Fruit fly (Drosophila melanogaster) whole organism, embryonic: ENCODE data around the gene CG9240.
A peak's percentile ranks its signal among the peaks of the same experiment; 100 is the strongest.

Experiments used
- Abd-B ChIP-seq: fragments of 200-800 bp; sonication (Bioruptor generic); optimal IDR thresholded peaks from 2 replicates; lab custom pipeline; 2018; ENCODE audit warnings: missing biosample characterization, mild to moderate bottlenecking, missing genetic modification characterization, moderate library complexity
- CG10654 ChIP-seq: fragments of 200-800 bp; sonication (Bioruptor generic); optimal IDR thresholded peaks from 2 replicates; lab custom pipeline; 2016; ENCODE audit warnings: missing biosample characterization, missing genetic modification characterization
- CG11085 ChIP-seq: fragments of 200-800 bp; sonication (Bioruptor generic); IDR thresholded peaks from 2 replicates; pipeline ENCODE4 v1.3.6; 2022; ENCODE audit warnings: missing biosample characterization, missing genetic modification characterization
- CG11723 ChIP-seq: fragments of 200-800 bp; sonication (Bioruptor generic); optimal IDR thresholded peaks from 2 replicates; lab custom pipeline; 2017; ENCODE audit warnings: missing biosample characterization, mild to moderate bottlenecking, missing genetic modification characterization
- CG12104 ChIP-seq: fragments of 200-800 bp; sonication (Bioruptor generic); optimal IDR thresholded peaks from 3 replicates; lab custom pipeline; 2016; ENCODE audit warnings: missing biosample characterization, missing genetic modification characterization
- CG14667 ChIP-seq: fragments of 200-800 bp; sonication (Bioruptor generic); IDR thresholded peaks from 2 replicates; pipeline ENCODE4 v1.3.6; 2022; ENCODE audit warnings: missing biosample characterization, missing genetic modification characterization
- CG1832 ChIP-seq: fragments of 200-800 bp; sonication (Bioruptor generic); optimal IDR thresholded peaks from 2 replicates; lab custom pipeline; 2017; ENCODE audit warnings: missing biosample characterization, mild to moderate bottlenecking, missing genetic modification characterization, inconsistent platforms
- CG2116 ChIP-seq: fragments of 200-800 bp; sonication (Bioruptor generic); optimal IDR thresholded peaks from 3 replicates; lab custom pipeline; 2018; ENCODE audit warnings: missing biosample characterization, mild to moderate bottlenecking, missing genetic modification characterization
- CG2202 ChIP-seq: fragments of 200-800 bp; sonication (Bioruptor generic); optimal IDR thresholded peaks from 2 replicates; lab custom pipeline; 2018; ENCODE audit warnings: missing biosample characterization, mild to moderate bottlenecking, missing genetic modification characterization
- CG3407 ChIP-seq: fragments of 200-800 bp; sonication (Bioruptor generic); optimal IDR thresholded peaks from 2 replicates; lab custom pipeline; 2018; ENCODE audit warnings: missing biosample characterization, mild to moderate bottlenecking, missing genetic modification characterization
- CG4424 ChIP-seq: fragments of 200-800 bp; sonication (Bioruptor generic); optimal IDR thresholded peaks from 3 replicates; lab custom pipeline; 2016; ENCODE audit warnings: missing biosample characterization, missing genetic modification characterization
- CG6254 ChIP-seq: fragments of 200-800 bp; sonication (Bioruptor generic); optimal IDR thresholded peaks from 3 replicates; lab custom pipeline; 2017; ENCODE audit warnings: mild to moderate bottlenecking, missing biosample characterization, missing genetic modification reagents, missing genetic modification characterization
- CG6689 ChIP-seq: fragments of 200-800 bp; sonication (Bioruptor generic); IDR thresholded peaks from 2 replicates; pipeline ENCODE4 v1.3.6; 2022; ENCODE audit warnings: missing biosample characterization, missing genetic modification characterization
- CG6813 ChIP-seq: fragments of 200-800 bp; sonication (Bioruptor generic); optimal IDR thresholded peaks from 2 replicates; lab custom pipeline; 2017; ENCODE audit warnings: missing biosample characterization, missing genetic modification characterization, mild to moderate bottlenecking, moderate library complexity, missing genetic modification reagents
- CG7372 ChIP-seq: fragments of 200-800 bp; sonication (Bioruptor generic); IDR thresholded peaks from 2 replicates; pipeline ENCODE4 v1.3.6; 2022; ENCODE audit warnings: missing biosample characterization, missing genetic modification characterization
- CG7928 ChIP-seq: fragments of 200-800 bp; sonication (Bioruptor generic); optimal IDR thresholded peaks from 2 replicates; lab custom pipeline; 2017; ENCODE audit warnings: missing biosample characterization, mild to moderate bottlenecking, missing genetic modification characterization
- CG8281 ChIP-seq: fragments of 200-800 bp; sonication (Bioruptor generic); optimal IDR thresholded peaks from 2 replicates; lab custom pipeline; 2018; ENCODE audit warnings: missing biosample characterization, mild to moderate bottlenecking, missing genetic modification characterization, moderate library complexity
- CG8944 ChIP-seq: fragments of 200-800 bp; sonication (Bioruptor generic); optimal IDR thresholded peaks from 3 replicates; lab custom pipeline; 2016; ENCODE audit warnings: missing biosample characterization, missing genetic modification characterization
- CG9609 ChIP-seq: fragments of 200-800 bp; sonication (Bioruptor generic); optimal IDR thresholded peaks from 3 replicates; lab custom pipeline; 2016; ENCODE audit warnings: missing biosample characterization, missing genetic modification characterization
- CG9817 ChIP-seq: fragments of 200-800 bp; sonication (Bioruptor generic); optimal IDR thresholded peaks from 2 replicates; lab custom pipeline; 2018; ENCODE audit warnings: missing biosample characterization, mild to moderate bottlenecking, missing genetic modification characterization, moderate library complexity
- Ets65A ChIP-seq: fragments of 200-800 bp; sonication (Bioruptor generic); peaks from one replicate; lab custom pipeline; 2016; ENCODE audit warnings: missing biosample characterization, missing genetic modification characterization
- Mad ChIP-seq: fragments of 200-800 bp; sonication (Bioruptor generic); optimal IDR thresholded peaks from 2 replicates; lab custom pipeline; 2016; ENCODE audit warnings: missing biosample characterization, missing genetic modification characterization
- Neu2 ChIP-seq: fragments of 200-800 bp; sonication (Bioruptor generic); optimal IDR thresholded peaks from 3 replicates; lab custom pipeline; 2016; ENCODE audit warnings: missing biosample characterization, missing genetic modification characterization, borderline replicate concordance
- PHDP ChIP-seq: fragments of 200-800 bp; sonication (Bioruptor generic); optimal IDR thresholded peaks from 3 replicates; lab custom pipeline; 2018; ENCODE audit warnings: missing biosample characterization, mild to moderate bottlenecking, missing genetic modification characterization, moderate library complexity
- Rx ChIP-seq: fragments of 200-800 bp; sonication (Bioruptor generic); IDR thresholded peaks from 2 replicates; pipeline ENCODE4 v1.3.6; 2022; ENCODE audit warnings: missing biosample characterization, missing genetic modification characterization
- Taf1 ChIP-seq: fragments of 200-800 bp; sonication (Bioruptor generic); IDR thresholded peaks from 2 replicates; pipeline ENCODE4 v1.3.6; 2022; ENCODE audit warnings: missing biosample characterization, missing genetic modification characterization
- cad ChIP-seq: fragments of >200 bp; optimal IDR thresholded peaks from 2 replicates; lab custom pipeline; 2017; ENCODE audit warnings: missing biosample characterization, missing genetic modification characterization
- cato ChIP-seq: fragments of 200-800 bp; sonication (Bioruptor generic); optimal IDR thresholded peaks from 2 replicates; lab custom pipeline; 2016; ENCODE audit warnings: missing biosample characterization, missing genetic modification characterization, borderline replicate concordance
- chif ChIP-seq, 2 experiments: fragments of 200-800 bp; sonication (Bioruptor generic); optimal IDR thresholded peaks; 3 replicates each; lab custom pipeline; 2016; ENCODE audit warnings: missing biosample characterization in 2 of 2, missing genetic modification characterization in 2 of 2
- crc ChIP-seq: fragments of 200-800 bp; sonication (Bioruptor generic); optimal IDR thresholded peaks from 2 replicates; lab custom pipeline; 2016; ENCODE audit warnings: missing biosample characterization, missing genetic modification characterization
- dysf ChIP-seq: fragments of 200-800 bp; sonication (Bioruptor generic); IDR thresholded peaks from 3 replicates; pipeline ENCODE4 v1.3.6; 2022; ENCODE audit warnings: missing biosample characterization, missing genetic modification characterization
- emc ChIP-seq: fragments of 200-800 bp; sonication (Bioruptor generic); optimal IDR thresholded peaks from 2 replicates; lab custom pipeline; 2016; ENCODE audit warnings: missing biosample characterization, missing genetic modification characterization
- fd96Cb ChIP-seq: fragments of 200-800 bp; sonication (Bioruptor generic); optimal IDR thresholded peaks from 2 replicates; lab custom pipeline; 2018; ENCODE audit warnings: missing biosample characterization, mild to moderate bottlenecking, missing genetic modification characterization, moderate library complexity
- gcm2 ChIP-seq: fragments of 200-800 bp; sonication (Bioruptor generic); optimal IDR thresholded peaks from 2 replicates; lab custom pipeline; 2016; ENCODE audit warnings: missing biosample characterization, missing genetic modification characterization
- gsb-n ChIP-seq: fragments of 200-800 bp; sonication (Bioruptor generic); optimal IDR thresholded peaks from 3 replicates; lab custom pipeline; 2018; ENCODE audit warnings: missing biosample characterization, mild to moderate bottlenecking, missing genetic modification characterization
- kah ChIP-seq: fragments of 200-800 bp; sonication (Bioruptor generic); optimal IDR thresholded peaks from 2 replicates; lab custom pipeline; 2018; ENCODE audit warnings: missing biosample characterization, mild to moderate bottlenecking, missing genetic modification characterization
- lbe ChIP-seq: fragments of 200-800 bp; sonication (Bioruptor generic); optimal IDR thresholded peaks from 2 replicates; lab custom pipeline; 2016; ENCODE audit warnings: missing biosample characterization, mild to moderate bottlenecking, missing genetic modification characterization
- lmd ChIP-seq: fragments of 200-800 bp; sonication (Bioruptor generic); IDR thresholded peaks from 2 replicates; pipeline ENCODE4 v1.3.6; 2022; ENCODE audit warnings: missing biosample characterization, missing genetic modification characterization
- lov ChIP-seq, 2 experiments: fragments of 200-800 bp in 1 of 2; fragments of >200 bp in 1 of 2; sonication (Bioruptor generic) in 1 of 2; IDR thresholded peaks in 1 of 2; optimal IDR thresholded peaks in 1 of 2; 2 replicates in 1 of 2; 3 replicates in 1 of 2; pipeline versions ENCODE4 v1.3.6 to Lab custom; 2017 to 2022; ENCODE audit warnings: missing biosample characterization in 1 of 2, missing genetic modification characterization in 1 of 2
- mld ChIP-seq: fragments of 200-800 bp; sonication (Bioruptor generic); IDR thresholded peaks from 3 replicates; pipeline ENCODE4 v1.3.6; 2022; ENCODE audit warnings: missing biosample characterization, missing genetic modification characterization; ENCODE audit not compliant: partially characterized antibody
- p53 ChIP-seq: fragments of 200-800 bp; sonication (Bioruptor generic); optimal IDR thresholded peaks from 2 replicates; lab custom pipeline; 2016; ENCODE audit warnings: missing biosample characterization, missing genetic modification characterization
- pb ChIP-seq: fragments of 200-800 bp; sonication (Bioruptor generic); optimal IDR thresholded peaks from 3 replicates; lab custom pipeline; 2016; ENCODE audit warnings: missing biosample characterization, missing genetic modification characterization
- pum ChIP-seq: fragments of 200-800 bp; sonication (Bioruptor generic); optimal IDR thresholded peaks from 2 replicates; lab custom pipeline; 2016; ENCODE audit warnings: missing biosample characterization, missing genetic modification characterization
- sc ChIP-seq, 3 experiments: fragments of >200 bp in 2 of 3; fragments of 200-800 bp in 1 of 3; sonication (Bioruptor generic) in 1 of 3; optimal IDR thresholded peaks; 2 replicates in 2 of 3; 3 replicates in 1 of 3; lab custom pipeline; 2017; ENCODE audit warnings: mild to moderate bottlenecking in 1 of 3, missing biosample characterization in 1 of 3, missing genetic modification characterization in 1 of 3, missing genetic modification reagents in 1 of 3
- tio ChIP-seq: fragments of 200-800 bp; sonication (Bioruptor generic); optimal IDR thresholded peaks from 2 replicates; lab custom pipeline; 2017; ENCODE audit warnings: missing biosample characterization, missing genetic modification characterization, inconsistent platforms
- tna ChIP-seq: fragments of 200-800 bp; sonication (Bioruptor generic); IDR thresholded peaks from 2 replicates; pipeline ENCODE4 v1.3.6; 2022; ENCODE audit warnings: missing biosample characterization, missing genetic modification characterization; ENCODE audit not compliant: partially characterized antibody
- tx ChIP-seq: fragments of 200-800 bp; sonication (Bioruptor generic); optimal IDR thresholded peaks from 2 replicates; lab custom pipeline; 2016; ENCODE audit warnings: missing biosample characterization, missing genetic modification characterization
- wdn ChIP-seq: fragments of 200-800 bp; sonication (Bioruptor generic); IDR thresholded peaks from 2 replicates; pipeline ENCODE4 v1.3.6; 2022; ENCODE audit warnings: missing biosample characterization, missing genetic modification characterization
- wor ChIP-seq: fragments of 200-800 bp; sonication (Bioruptor generic); IDR thresholded peaks from 2 replicates; pipeline ENCODE4 v1.3.6; 2022; ENCODE audit warnings: missing biosample characterization, missing genetic modification characterization
- yki ChIP-seq: fragments of >200 bp; optimal IDR thresholded peaks from 3 replicates; lab custom pipeline; 2018

Gene CG9240

DNA sequence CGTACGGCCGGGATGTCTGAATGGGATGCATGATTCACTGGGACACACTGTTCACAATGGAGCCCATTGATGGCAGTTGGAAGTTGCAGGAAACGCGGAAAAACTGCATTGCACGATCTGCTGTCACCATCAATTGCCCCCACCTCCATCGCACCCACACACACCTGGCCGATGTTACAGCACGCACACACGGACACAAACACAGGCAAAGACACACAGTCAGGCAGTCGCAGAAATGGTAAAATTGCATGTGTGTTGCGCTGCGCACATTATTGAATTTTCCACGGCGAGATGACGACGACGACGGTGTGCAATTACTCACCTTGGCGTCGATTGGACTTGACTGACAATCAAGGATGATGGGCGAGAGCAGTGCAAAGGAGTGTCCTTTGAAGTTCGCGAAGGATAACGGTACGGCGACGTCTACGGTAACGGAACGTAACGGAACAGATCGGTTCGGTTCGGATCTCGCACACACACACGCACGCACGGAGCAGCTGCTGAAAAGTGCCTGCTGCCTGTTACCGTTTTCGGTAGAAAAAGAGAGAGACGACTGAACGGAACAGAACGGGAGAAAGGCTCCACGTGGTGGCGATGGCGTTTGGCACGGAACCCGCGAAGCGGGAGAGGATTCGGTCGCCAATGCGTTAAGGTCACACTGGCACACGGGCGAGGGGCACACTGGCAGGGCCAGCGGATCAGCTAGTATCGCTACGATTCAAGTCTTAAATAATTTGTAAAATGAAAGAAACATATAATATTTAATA, 9.1 kb upstream of the CG9240 start, which contains the start of the genes CG9281 and CG15601 (continued):
- TF ChIP-seq tio (no peak), CG11085 (GFP tag; lab: Robert Waterston, UW) (no peak), Neu2 (no peak), CG14667 (GFP tag; lab: Robert Waterston, UW) (no peak), CG3407 (GFP tag; lab: Kevin White, UChicago) (no peak), CG8944 (GFP tag; lab: Kevin White, UChicago) (no peak), CG10654 (GFP tag; lab: Kevin White, UChicago) (no peak), wor (GFP tag; lab: Robert Waterston, UW) (no peak), lmd (GFP tag; lab: Robert Waterston, UW) (no peak), lbe (GFP tag; lab: Kevin White, UChicago) (no peak), CG1832 (GFP tag; lab: Kevin White, UChicago) (peak; percentile 41), Rx (GFP tag; lab: Robert Waterston, UW) (no peak), CG7372 (no peak), emc (GFP tag; lab: Kevin White, UChicago) (no peak), crc (GFP tag; lab: Kevin White, UChicago) (no peak), cad (GFP tag; lab: Kevin White, UChicago) (no peak), pum (GFP tag; lab: Kevin White, UChicago) (no peak), CG4424 (no peak), CG2202 (tag; lab: Kevin White, UChicago) (no peak), cato (GFP tag; lab: Kevin White, UChicago) (no peak), gcm2 (no peak), CG8281 (tag; lab: Kevin White, UChicago) (no peak), Taf1 (no peak), yki (lab: Kevin White, UChicago) (no peak), dysf (GFP tag; lab: Robert Waterston, UW) (peak; percentile 32; the same call in 1 of the 3 replicates), chif (GFP tag; optimal IDR thresholded peaks at IDR 0.05; lab: Kevin White, UChicago) (no peak), Ets65A (GFP tag; lab: Kevin White, UChicago) (peak; percentile 32), CG6254 (GFP tag; lab: Kevin White, UChicago) (no peak), lov (optimal IDR thresholded peaks at IDR 0.05; lab: Kevin White, UChicago) (no peak), lov (GFP tag; IDR thresholded peaks at IDR 0.05; lab: Robert Waterston, UW) (no peak), CG7928 (no peak), sc (optimal IDR thresholded peaks at IDR 0.05; lab: Kevin White, UChicago) (no peak), sc (GFP tag; optimal IDR thresholded peaks at IDR 0.05; lab: Kevin White, UChicago) (no peak), CG9609 (GFP tag; lab: Kevin White, UChicago) (no peak), gsb-n (tag; lab: Kevin White, UChicago) (no peak), CG6813 (GFP tag; lab: Kevin White, UChicago) (no peak), CG9817 (no peak), p53 (GFP tag; lab: Kevin White, UChicago) (no peak), tx (GFP tag; lab: Kevin White, UChicago) (no peak), CG11723 (GFP tag; lab: Kevin White, UChicago) (no peak), CG12104 (no peak), kah (GFP tag; lab: Kevin White, UChicago) (no peak), Mad (GFP tag; lab: Kevin White, UChicago) (no peak), wdn (GFP tag; lab: Robert Waterston, UW) (no peak), CG2116 (GFP tag; lab: Kevin White, UChicago) (peak; percentile 45), PHDP (tag; lab: Kevin White, UChicago) (no peak), CG6689 (no peak), pb (GFP tag; lab: Kevin White, UChicago) (no peak), tna (no peak), fd96Cb (tag; lab: Kevin White, UChicago) (no peak), mld (GFP tag; lab: Robert Waterston, UW) (no peak), Abd-B (GFP tag; lab: Kevin White, UChicago) (no peak)
